Fruit fly (Drosophila melanogaster): ENCODE data around the gene Cp18.

DNA sequence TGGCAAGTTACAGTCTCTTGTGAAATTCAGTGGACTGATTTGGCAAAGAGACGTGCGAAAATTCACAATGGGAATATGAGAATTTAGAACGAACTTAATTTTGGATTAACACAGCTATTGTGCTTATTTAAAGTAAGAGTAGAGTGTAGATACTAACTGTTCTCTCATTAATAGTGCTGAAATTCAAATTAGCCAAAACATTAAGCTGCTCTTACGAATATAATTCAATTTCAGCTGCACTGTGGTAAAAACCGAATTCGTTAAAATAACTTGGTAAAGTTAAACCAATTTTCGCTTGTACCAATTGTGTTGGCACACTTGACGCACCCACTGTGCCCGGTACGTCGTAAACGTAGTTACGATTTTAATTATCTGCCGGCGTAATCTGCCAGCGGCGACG, 41.3 kb downstream of the Cp18 start:
- TF ChIP-seq CG8478 (optimal IDR thresholded peaks at IDR 0.05) (no peak), CTCF (optimal IDR thresholded peaks at IDR 0.05) (no peak)
